Worm (Caenorhabditis elegans) whole organism, young adult: ENCODE measurements around the gene srg-38.

Experiments used
- B0261.1 ChIP-seq: sonication (generic microtip); optimal IDR thresholded peaks from 2 replicates; lab custom pipeline; 2016; ENCODE audit warnings: mild to moderate bottlenecking, missing genetic modification characterization, moderate library complexity, missing compliant biosample characterization
- C06A6.2 ChIP-seq: fragments of 200-800 bp; sonication (Bioruptor generic); conservative IDR thresholded peaks from 2 replicates; pipeline ENCODE4 v1.3.6; 2022; ENCODE audit warnings: missing genetic modification characterization, missing compliant biosample characterization
- F10E7.11 ChIP-seq: sonication (generic microtip); optimal IDR thresholded peaks from 2 replicates; lab custom pipeline; 2017; ENCODE audit warnings: mild to moderate bottlenecking, missing genetic modification characterization, moderate library complexity, missing compliant biosample characterization
- F37B4.10 ChIP-seq: fragments of 200-800 bp; sonication (Bioruptor generic); IDR thresholded peaks from 2 replicates; pipeline ENCODE4 v1.3.6; 2022; ENCODE audit warnings: missing genetic modification characterization, missing compliant biosample characterization
- F39B2.1 ChIP-seq: fragments of 200-800 bp; sonication (Bioruptor generic); IDR thresholded peaks from 2 replicates; pipeline ENCODE4 v1.3.6; 2022; ENCODE audit warnings: missing genetic modification reagents, missing genetic modification characterization, missing compliant biosample characterization
- F49E8.2 ChIP-seq: sonication (generic microtip); optimal IDR thresholded peaks from 3 replicates; lab custom pipeline; 2017; ENCODE audit warnings: missing genetic modification characterization, mild to moderate bottlenecking, missing compliant biosample characterization, antibody characterized with exemption, moderate library complexity; ENCODE audit not compliant: insufficient read depth
- F55B11.4 ChIP-seq: sonication (generic microtip); optimal IDR thresholded peaks from 2 replicates; lab custom pipeline; 2016; ENCODE audit warnings: missing compliant biosample characterization, missing genetic modification characterization, borderline replicate concordance; ENCODE audit not compliant: insufficient read depth
- F57A8.1 ChIP-seq: fragments of 200-800 bp; sonication (Bioruptor generic); optimal IDR thresholded peaks from 2 replicates; lab custom pipeline; 2018; ENCODE audit warnings: mild to moderate bottlenecking, missing genetic modification characterization, moderate library complexity, missing compliant biosample characterization
- K12H6.12 ChIP-seq: fragments of 200-800 bp; sonication (Bioruptor generic); optimal IDR thresholded peaks from 2 replicates; lab custom pipeline; 2018; ENCODE audit warnings: mild to moderate bottlenecking, missing genetic modification characterization, missing compliant biosample characterization
- T26A5.8 ChIP-seq: sonication (generic microtip); optimal IDR thresholded peaks from 2 replicates; lab custom pipeline; 2016; ENCODE audit warnings: missing genetic modification characterization, missing compliant biosample characterization
- Y53F4B.3 ChIP-seq: fragments of 200-800 bp; sonication (Bioruptor generic); IDR thresholded peaks from 2 replicates; pipeline ENCODE4 v1.3.6; 2022; ENCODE audit warnings: missing genetic modification reagents, missing genetic modification characterization, missing compliant biosample characterization
- Y53G8AR.9 ChIP-seq: fragments of 200-800 bp; sonication (Bioruptor generic); conservative IDR thresholded peaks from 2 replicates; pipeline ENCODE4 v1.3.6; 2022; ENCODE audit warnings: missing genetic modification reagents, missing genetic modification characterization, missing compliant biosample characterization
- ZK185.1 ChIP-seq: sonication (generic microtip); optimal IDR thresholded peaks from 2 replicates; lab custom pipeline; 2016; ENCODE audit warnings: mild to moderate bottlenecking, missing genetic modification characterization, missing compliant biosample characterization; ENCODE audit not compliant: poor library complexity, severe bottlenecking
- ama-1 ChIP-seq, 3 experiments: fragments of 150-350 bp in 1 of 3; sonication (generic microtip) in 2 of 3; optimal IDR thresholded peaks; 2 replicates each; lab custom pipeline; 2014 to 2018; ENCODE audit warnings: missing biosample characterization in 2 of 3, missing genetic modification characterization in 2 of 3, missing genetic modification reagents in 2 of 3
- aptf-3 ChIP-seq: fragments of 200-800 bp; sonication (Bioruptor generic); IDR thresholded peaks from 2 replicates; pipeline ENCODE4 v1.3.6; 2022; ENCODE audit warnings: missing genetic modification characterization, missing compliant biosample characterization
- attf-3 ChIP-seq: fragments of 200-800 bp; sonication (Bioruptor generic); conservative IDR thresholded peaks from 2 replicates; pipeline ENCODE4 v1.3.6; 2022; ENCODE audit warnings: missing genetic modification reagents, missing genetic modification characterization, missing compliant biosample characterization
- attf-5 ChIP-seq: fragments of 200-800 bp; sonication (Bioruptor generic); optimal IDR thresholded peaks from 2 replicates; lab custom pipeline; 2018; ENCODE audit warnings: mild to moderate bottlenecking, missing genetic modification characterization, missing compliant biosample characterization
- bed-2 ChIP-seq: fragments of 200-800 bp; sonication (Bioruptor generic); IDR thresholded peaks from 2 replicates; pipeline ENCODE4 v1.3.6; 2022; ENCODE audit warnings: missing genetic modification reagents, missing genetic modification characterization, missing compliant biosample characterization
- ceh-100 ChIP-seq: fragments of 200-800 bp; sonication (Bioruptor generic); IDR thresholded peaks from 2 replicates; pipeline ENCODE4 v1.3.6; 2022; ENCODE audit warnings: missing genetic modification reagents, missing genetic modification characterization, missing compliant biosample characterization
- ceh-27 ChIP-seq: fragments of 200-800 bp; sonication (Bioruptor generic); optimal IDR thresholded peaks from 2 replicates; lab custom pipeline; 2018; ENCODE audit warnings: mild to moderate bottlenecking, missing genetic modification characterization, moderate library complexity, missing compliant biosample characterization
- die-1 ChIP-seq: sonication (generic microtip); optimal IDR thresholded peaks from 2 replicates; lab custom pipeline; 2016; ENCODE audit warnings: missing genotype, mild to moderate bottlenecking, missing genetic modification characterization, missing compliant biosample characterization
- dox-1 ChIP-seq: fragments of 200-800 bp; sonication (Bioruptor generic); IDR thresholded peaks from 2 replicates; pipeline ENCODE4 v1.3.6; 2022; ENCODE audit warnings: missing genetic modification reagents, missing genetic modification characterization, missing compliant biosample characterization
- dpff-1 ChIP-seq: sonication (generic microtip); optimal IDR thresholded peaks from 2 replicates; lab custom pipeline; 2017; ENCODE audit warnings: mild to moderate bottlenecking, missing genetic modification characterization, missing compliant biosample characterization
- efl-1 ChIP-seq: fragments of 150-350 bp; optimal IDR thresholded peaks from 2 replicates; lab custom pipeline; 2014; ENCODE audit warnings: missing biosample characterization, missing genetic modification reagents, missing genetic modification characterization
- egl-18 ChIP-seq: fragments of 200-800 bp; sonication (Bioruptor generic); IDR thresholded peaks from 2 replicates; pipeline ENCODE4 v1.3.6; 2022; ENCODE audit warnings: missing genetic modification reagents, missing genetic modification characterization, missing compliant biosample characterization
- ets-4 ChIP-seq: fragments of 200-800 bp; sonication (Bioruptor generic); optimal IDR thresholded peaks from 2 replicates; lab custom pipeline; 2018; ENCODE audit warnings: mild to moderate bottlenecking, missing genetic modification characterization, missing compliant biosample characterization
- fkh-3 ChIP-seq: sonication (generic microtip); optimal IDR thresholded peaks from 2 replicates; lab custom pipeline; 2016; ENCODE audit warnings: mild to moderate bottlenecking, missing genetic modification characterization, missing compliant biosample characterization
- gei-17 ChIP-seq: fragments of 200-800 bp; sonication (Bioruptor generic); optimal IDR thresholded peaks from 2 replicates; lab custom pipeline; 2018; ENCODE audit warnings: mild to moderate bottlenecking, missing genetic modification characterization, missing compliant biosample characterization
- him-1 ChIP-seq: sonication (generic microtip); optimal IDR thresholded peaks from 2 replicates; lab custom pipeline; 2016; ENCODE audit warnings: missing genotype, missing genetic modification reagents, missing genetic modification characterization, missing compliant biosample characterization
- hsf-1 ChIP-seq: fragments of 200-800 bp; sonication (Bioruptor generic); IDR thresholded peaks from 2 replicates; pipeline ENCODE4 v1.3.6; 2022; ENCODE audit warnings: missing genetic modification reagents, missing genetic modification characterization, missing compliant biosample characterization
- lin-40 ChIP-seq: sonication (generic microtip); optimal IDR thresholded peaks from 2 replicates; lab custom pipeline; 2016; ENCODE audit warnings: missing genetic modification characterization, mild to moderate bottlenecking, missing compliant biosample characterization, missing genotype, missing genetic modification reagents
- lin-54 ChIP-seq: fragments of 200-800 bp; sonication (Bioruptor generic); optimal IDR thresholded peaks from 2 replicates; lab custom pipeline; 2018; ENCODE audit warnings: mild to moderate bottlenecking, missing genetic modification characterization, missing compliant biosample characterization
- madf-8 ChIP-seq: fragments of 200-800 bp; sonication (Bioruptor generic); conservative IDR thresholded peaks from 2 replicates; pipeline ENCODE4 v1.3.6; 2022; ENCODE audit warnings: missing genetic modification reagents, missing genetic modification characterization, missing compliant biosample characterization
- mcd-1 ChIP-seq: fragments of 200-800 bp; sonication (Bioruptor generic); IDR thresholded peaks from 2 replicates; pipeline ENCODE4 v1.3.6; 2022; ENCODE audit warnings: missing genetic modification reagents, missing genetic modification characterization, missing compliant biosample characterization
- nhr-120 ChIP-seq: fragments of 200-800 bp; sonication (Bioruptor generic); IDR thresholded peaks from 2 replicates; pipeline ENCODE4 v1.3.6; 2022; ENCODE audit warnings: missing genetic modification characterization, missing compliant biosample characterization
- pbrm-1 ChIP-seq: fragments of 200-800 bp; sonication (Bioruptor generic); IDR thresholded peaks from 2 replicates; pipeline ENCODE4 v1.3.6; 2022; ENCODE audit warnings: missing genetic modification reagents, missing genetic modification characterization, missing compliant biosample characterization
- rec-8 ChIP-seq, 2 experiments: sonication (generic microtip); optimal IDR thresholded peaks; 2 replicates each; lab custom pipeline; 2016; ENCODE audit warnings: mild to moderate bottlenecking in 2 of 2, missing genetic modification characterization in 2 of 2, missing genetic modification reagents in 2 of 2, missing genotype in 2 of 2, missing biosample characterization in 1 of 2, missing compliant biosample characterization in 1 of 2, moderate library complexity in 1 of 2
- rpc-1 ChIP-seq, 2 experiments: fragments of 150-350 bp in 1 of 2; sonication (generic microtip) in 1 of 2; optimal IDR thresholded peaks; 2 replicates each; lab custom pipeline; 2014 to 2018; ENCODE audit warnings: missing biosample characterization in 1 of 2, missing genetic modification characterization in 1 of 2, missing genetic modification reagents in 1 of 2, missing genotype in 1 of 2
- sdz-38 ChIP-seq: sonication (generic microtip); optimal IDR thresholded peaks from 2 replicates; lab custom pipeline; 2016; ENCODE audit warnings: missing genotype, missing genetic modification characterization, missing compliant biosample characterization
- snpc-1.1 ChIP-seq: sonication (generic microtip); optimal IDR thresholded peaks from 2 replicates; lab custom pipeline; 2017; ENCODE audit warnings: missing genetic modification characterization, mild to moderate bottlenecking, missing compliant biosample characterization, antibody characterized with exemption, moderate library complexity, missing genotype, missing genetic modification reagents; ENCODE audit not compliant: insufficient read depth
- snpc-1.3 ChIP-seq: sonication (generic microtip); optimal IDR thresholded peaks from 2 replicates; lab custom pipeline; 2017; ENCODE audit warnings: missing genetic modification characterization, mild to moderate bottlenecking, missing compliant biosample characterization, antibody characterized with exemption, moderate library complexity, missing genotype, missing genetic modification reagents; ENCODE audit not compliant: insufficient read depth
- somi-1 ChIP-seq: fragments of 200-800 bp; sonication (Bioruptor generic); optimal IDR thresholded peaks from 2 replicates; lab custom pipeline; 2018; ENCODE audit warnings: mild to moderate bottlenecking, missing genetic modification characterization, missing compliant biosample characterization
- unc-130 ChIP-seq: sonication (generic microtip); optimal IDR thresholded peaks from 2 replicates; lab custom pipeline; 2016; ENCODE audit warnings: missing genetic modification reagents, missing genetic modification characterization, missing compliant biosample characterization
- zfh-2 ChIP-seq: fragments of 200-800 bp; sonication (Bioruptor generic); conservative IDR thresholded peaks from 2 replicates; pipeline ENCODE4 v1.3.6; 2022; ENCODE audit warnings: missing genetic modification reagents, missing genetic modification characterization, missing compliant biosample characterization
- ztf-25 ChIP-seq: fragments of 200-800 bp; sonication (Bioruptor generic); IDR thresholded peaks from 2 replicates; pipeline ENCODE4 v1.3.6; 2022; ENCODE audit warnings: missing genetic modification reagents, missing genetic modification characterization, missing compliant biosample characterization
- ztf-26 ChIP-seq: sonication (generic microtip); optimal IDR thresholded peaks from 2 replicates; lab custom pipeline; 2017; ENCODE audit warnings: missing genetic modification characterization, missing compliant biosample characterization
- ztf-3 ChIP-seq: fragments of 200-800 bp; sonication (Bioruptor generic); optimal IDR thresholded peaks from 2 replicates; lab custom pipeline; 2018; ENCODE audit warnings: mild to moderate bottlenecking, missing genetic modification characterization, missing compliant biosample characterization

The srg-38 gene

DNA sequence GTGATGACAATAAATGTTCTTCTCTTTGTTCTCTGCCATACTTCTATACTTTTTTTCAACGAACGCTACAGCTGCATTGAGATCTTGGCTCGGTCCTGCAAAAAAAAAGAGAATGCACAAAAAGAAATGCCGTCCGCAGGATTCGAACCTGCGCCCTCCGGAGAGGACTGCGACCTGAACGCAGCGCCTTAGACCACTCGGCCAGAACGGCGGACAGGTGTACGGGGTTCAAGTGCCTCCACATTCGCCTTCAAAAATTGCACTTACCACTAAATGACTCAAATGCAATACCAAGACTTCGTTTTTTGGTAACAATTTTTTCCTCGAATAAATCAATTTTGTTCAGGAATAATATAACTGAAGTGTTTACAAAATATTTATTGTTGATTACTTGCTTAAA, 19.2 kb upstream of the srg-38 start (continued):
- TF ChIP-seq ztf-26 (tag; lab: Kevin White, UChicago) (no peak), F49E8.2 (tag; lab: Kevin White, UChicago) (no peak), F57A8.1 (GFP tag; lab: Kevin White, UChicago) (no peak), attf-3 (no peak), madf-8 (GFP tag; lab: Robert Waterston, UW) (no peak), Y53G8AR.9 (0 out of 2 replicates have a peak, but pooled peaks have one; percentile 30), egl-18 (GFP tag; lab: Robert Waterston, UW) (no peak), him-1 (tag; lab: Kevin White, UChicago) (peak; percentile 69), F37B4.10 (GFP tag; lab: Robert Waterston, UW) (no peak), ama-1 (optimal IDR thresholded peaks at IDR 0.05; lab: Kevin White, UChicago) (no peak), ama-1 (GFP tag; optimal IDR thresholded peaks at IDR 0.05; lab: Kevin White, UChicago) (no peak), snpc-1.3 (no peak), dpff-1 (no peak), ceh-100 (GFP tag; lab: Robert Waterston, UW) (no peak), somi-1 (no peak), C06A6.2 (GFP tag; lab: Robert Waterston, UW) (no peak), hsf-1 (GFP tag; lab: Robert Waterston, UW) (no peak), zfh-2 (GFP tag; lab: Robert Waterston, UW) (peak; percentile 79), attf-5 (GFP tag; lab: Kevin White, UChicago) (peak; percentile 18), K12H6.12 (tag; lab: Kevin White, UChicago) (no peak), T26A5.8 (tag; lab: Kevin White, UChicago) (no peak), die-1 (tag; lab: Kevin White, UChicago) (peak; percentile 7), Y53F4B.3 (no peak), bed-2 (GFP tag; lab: Robert Waterston, UW) (no peak), efl-1 (GFP tag; lab: Kevin White, UChicago) (no peak), lin-40 (tag; lab: Kevin White, UChicago) (peak; percentile 15), ets-4 (GFP tag; lab: Kevin White, UChicago) (no peak), unc-130 (GFP tag; lab: Kevin White, UChicago) (no peak), mcd-1 (peak; percentile 49; the same call in 1 of the 2 replicates), rpc-1 (optimal IDR thresholded peaks at IDR 0.05; lab: Kevin White, UChicago) (peak; percentile 36), rpc-1 (tag; optimal IDR thresholded peaks at IDR 0.05; lab: Kevin White, UChicago) (peak; percentile 60), lin-54 (GFP tag; lab: Kevin White, UChicago) (no peak), F10E7.11 (tag; lab: Kevin White, UChicago) (no peak), ztf-3 (no peak), dox-1 (GFP tag; lab: Robert Waterston, UW) (peak; percentile 50; the same call in 1 of the 2 replicates), rec-8 (tag; optimal IDR thresholded peaks at IDR 0.05; lab: Kevin White, UChicago) (no peak), ztf-25 (GFP tag; lab: Robert Waterston, UW) (no peak), fkh-3 (tag; lab: Kevin White, UChicago) (no peak), ceh-27 (no peak), sdz-38 (no peak), F39B2.1 (GFP tag; lab: Robert Waterston, UW) (no peak), snpc-1.1 (peak; percentile 92), B0261.1 (tag; lab: Kevin White, UChicago) (peak; percentile 74), aptf-3 (GFP tag; lab: Robert Waterston, UW) (no peak), gei-17 (GFP tag; lab: Kevin White, UChicago) (no peak), F55B11.4 (tag; lab: Kevin White, UChicago) (no peak), pbrm-1 (GFP tag; lab: Robert Waterston, UW) (peak; percentile 51; the same call in 1 of the 2 replicates), ZK185.1 (tag; lab: Kevin White, UChicago) (no peak), nhr-120 (no peak)
